Fruit fly (Drosophila melanogaster): ENCODE results near the gene eg.

The eg gene

DNA sequence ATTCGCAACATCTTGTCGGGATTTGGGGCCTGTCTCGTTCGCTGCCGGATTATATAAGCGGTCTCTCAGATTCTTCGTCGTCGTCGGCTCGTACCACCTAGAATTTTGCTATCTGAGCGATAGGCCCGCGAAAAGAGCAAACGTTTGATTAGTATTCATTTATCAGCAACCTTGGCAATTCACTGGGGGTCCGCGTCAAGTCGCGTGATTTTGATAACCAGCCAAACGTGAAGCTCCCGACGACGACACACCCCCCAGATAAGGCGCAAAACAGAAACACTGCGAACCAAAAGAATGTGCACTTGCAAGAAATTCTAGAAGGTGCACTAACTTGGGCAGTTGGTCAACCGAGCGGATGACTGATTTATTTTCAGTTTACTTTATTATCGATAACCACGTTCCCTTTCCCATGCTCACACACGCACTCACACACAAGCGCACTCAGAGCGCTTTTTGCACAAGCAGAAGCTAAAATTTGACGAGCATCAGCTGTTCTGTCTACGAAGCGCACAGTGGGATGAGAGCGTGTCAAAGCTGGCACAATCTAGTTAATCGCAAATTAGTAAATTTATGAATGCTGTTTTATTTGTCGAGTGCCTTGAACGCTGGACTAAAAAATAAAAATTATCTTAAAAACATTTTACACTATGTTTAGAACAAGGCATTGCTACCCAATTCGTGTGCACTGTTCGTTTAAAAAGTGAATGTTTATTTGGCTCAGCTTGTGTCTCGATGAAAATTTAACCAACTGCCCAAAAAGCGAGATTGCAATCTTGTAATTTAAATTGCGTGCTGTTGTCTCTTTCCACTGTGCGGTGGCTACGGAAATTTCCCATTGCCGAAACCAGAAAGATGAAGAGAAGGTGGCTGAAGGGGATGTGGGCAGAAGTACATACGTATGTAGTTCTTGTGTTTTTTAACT lies 31.5 kb downstream of the eg start (continued):
- TF ChIP-seq Six4 (GFP tag; optimal IDR thresholded peaks at IDR 0.05): peak; percentile 93
- peak; percentile 93 for TF ChIP-seq pb (GFP tag; optimal IDR thresholded peaks at IDR 0.05)
- peak; percentile 91 for TF ChIP-seq CG3726 (GFP tag; IDR thresholded peaks at IDR 0.05)
- peak; percentile 84 for TF ChIP-seq CG10267 (tag; optimal IDR thresholded peaks at IDR 0.05)
- peak; percentile 87 for TF ChIP-seq slou (GFP tag; optimal IDR thresholded peaks at IDR 0.05)
- peak; percentile 91 for TF ChIP-seq sob (GFP tag; IDR thresholded peaks at IDR 0.05)
- TF ChIP-seq klu (GFP tag; IDR thresholded peaks at IDR 0.05): peak; percentile 78
- peak; percentile 15 for TF ChIP-seq kni (GFP tag; optimal IDR thresholded peaks at IDR 0.05)
- TF ChIP-seq CG10979 (tag; optimal IDR thresholded peaks at IDR 0.05): peak; percentile 92
- TF ChIP-seq Sox102F (GFP tag; optimal IDR thresholded peaks at IDR 0.05): peak; percentile 92
- TF ChIP-seq CG4328 (GFP tag; optimal IDR thresholded peaks at IDR 0.05): peak; percentile 82
- peak; percentile 94 for TF ChIP-seq bcd (GFP tag; optimal IDR thresholded peaks at IDR 0.05)
- TF ChIP-seq Adf1 (GFP tag; IDR thresholded peaks at IDR 0.05): peak; percentile 70
- TF ChIP-seq CG10565 (GFP tag; optimal IDR thresholded peaks at IDR 0.05): peak; percentile 67
- TF ChIP-seq CG2712 (tag; optimal IDR thresholded peaks at IDR 0.05): peak; percentile 95
- peak; percentile 94 for TF ChIP-seq Fer1 (GFP tag; optimal IDR thresholded peaks at IDR 0.05)
- TF ChIP-seq CG1647 (GFP tag; optimal IDR thresholded peaks at IDR 0.05): peak; percentile 96
- TF ChIP-seq gcm2 (GFP tag; optimal IDR thresholded peaks at IDR 0.05): peak; percentile 93
- TF ChIP-seq Dll (GFP tag; IDR thresholded peaks at IDR 0.05; ENCODE audit: partially characterized antibody): 0 out of 4 replicates have a peak, but pooled peaks have one; percentile 18
- peak; percentile 89 for TF ChIP-seq CG7372 (GFP tag; IDR thresholded peaks at IDR 0.05)
- TF ChIP-seq sens (GFP tag): peak; percentile 99
- TF ChIP-seq CG11696 (GFP tag; IDR thresholded peaks at IDR 0.05): peak; percentile 83
- TF ChIP-seq sug (tag; optimal IDR thresholded peaks at IDR 0.05): peak; percentile 100
- peak; percentile 72; the same call in 1 of the 2 replicates for TF ChIP-seq cas (GFP tag; IDR thresholded peaks at IDR 0.05)
- TF ChIP-seq CG6765 (GFP tag; optimal IDR thresholded peaks at IDR 0.05): peak; percentile 89
- TF ChIP-seq emc (GFP tag; optimal IDR thresholded peaks at IDR 0.05): peak; percentile 73
- peak; percentile 95 for TF ChIP-seq ems (GFP tag; optimal IDR thresholded peaks at IDR 0.05)
- TF ChIP-seq C15 (GFP tag; IDR thresholded peaks at IDR 0.05): peak; percentile 63; the same call in 2 of the 3 replicates
- TF ChIP-seq jumu (GFP tag; optimal IDR thresholded peaks at IDR 0.05): peak; percentile 92
- TF ChIP-seq Atf3 (GFP tag; optimal IDR thresholded peaks at IDR 0.05): peak; percentile 88
- TF ChIP-seq ttk (GFP tag; IDR thresholded peaks at IDR 0.05): peak; percentile 91
- TF ChIP-seq CG11085 (GFP tag; IDR thresholded peaks at IDR 0.05): peak; percentile 76
- peak; percentile 79 for TF ChIP-seq CrebB (tag; optimal IDR thresholded peaks at IDR 0.05)
- TF ChIP-seq exex (tag; optimal IDR thresholded peaks at IDR 0.05): peak; percentile 57
- peak; percentile 96 for TF ChIP-seq CG18262 (tag; optimal IDR thresholded peaks at IDR 0.05)
- peak; percentile 95 for TF ChIP-seq CG2678 (tag; optimal IDR thresholded peaks at IDR 0.05)
- TF ChIP-seq p53 (GFP tag; optimal IDR thresholded peaks at IDR 0.05): peak; percentile 71
- peak; percentile 91 for TF ChIP-seq az2 (GFP tag; optimal IDR thresholded peaks at IDR 0.05)
- no peak for TF ChIP-seq abd-A (tag; optimal IDR thresholded peaks at IDR 0.05)
- TF ChIP-seq CG1024 (GFP tag; IDR thresholded peaks at IDR 0.05): peak; percentile 79
- peak; percentile 68 for TF ChIP-seq ERR (GFP tag; optimal IDR thresholded peaks at IDR 0.05)
- TF ChIP-seq yki (optimal IDR thresholded peaks at IDR 0.05): no peak
- peak; percentile 86 for TF ChIP-seq CG17328 (GFP tag; IDR thresholded peaks at IDR 0.05)
- TF ChIP-seq CoRest (tag; optimal IDR thresholded peaks at IDR 0.05): peak; percentile 95
- 0 out of 2 replicates have a peak, but pooled peaks have one; percentile 20 for TF ChIP-seq aop (GFP tag; IDR thresholded peaks at IDR 0.05)
- TF ChIP-seq Gsc (GFP tag; IDR thresholded peaks at IDR 0.05): peak; percentile 83
- TF ChIP-seq tin (GFP tag; optimal IDR thresholded peaks at IDR 0.05): peak; percentile 92
- no peak for TF ChIP-seq D (optimal IDR thresholded peaks at IDR 0.05)
- peak; percentile 93 for TF ChIP-seq D (GFP tag; optimal IDR thresholded peaks at IDR 0.05)
- TF ChIP-seq CG17802 (tag; optimal IDR thresholded peaks at IDR 0.05): peak; percentile 67

Measured in whole organism, embryonic.